Worm (Caenorhabditis elegans): ENCODE measurements around the gene alr-1.

Gene alr-1

ce11 chrX:11104883-11105629 lies 20.4 kb downstream of the alr-1 start, which contains the start of gene W02H3.1 (continued):
- no peak for TF ChIP-seq nhr-102 (tag; optimal IDR thresholded peaks at IDR 0.05)
- TF ChIP-seq hlh-30 (tag; optimal IDR thresholded peaks at IDR 0.05; ENCODE audit: insufficient read depth): peak; percentile 33
- no peak for TF ChIP-seq lin-38 (GFP tag; IDR thresholded peaks at IDR 0.05)
- no peak for TF ChIP-seq unc-130 (GFP tag; optimal IDR thresholded peaks at IDR 0.05)
- no peak for TF ChIP-seq hmg-1.1 (GFP tag; IDR thresholded peaks at IDR 0.05)
- TF ChIP-seq tra-1 (GFP tag; IDR thresholded peaks at IDR 0.05): peak; percentile 60; the same call in 1 of the 2 replicates

ce11 chrX:11103173-11103572 lies 22.2 kb downstream of the alr-1 start:
- TF ChIP-seq F49E8.2 (tag; optimal IDR thresholded peaks at IDR 0.05; ENCODE audit: borderline replicate concordance): no peak
- peak; percentile 70; the same call in 1 of the 2 replicates for TF ChIP-seq tag-97 (GFP tag; IDR thresholded peaks at IDR 0.05)
- TF ChIP-seq pqm-1 (tag; optimal IDR thresholded peaks at IDR 0.05): peak; percentile 4
- TF ChIP-seq snpc-4 (tag; optimal IDR thresholded peaks at IDR 0.05): no peak
- TF ChIP-seq dmd-6 (GFP tag; IDR thresholded peaks at IDR 0.05): peak; percentile 24; the same call in 1 of the 2 replicates

ce11 chrX:11098086-11098485 lies 27.3 kb downstream of the alr-1 start, which contains the start of gene W02H3.3:
W02H3.3 (minus strand) TSS chrX:11098186.
- TF ChIP-seq hlh-30 (tag; optimal IDR thresholded peaks at IDR 0.05; ENCODE audit: insufficient read depth) (no peak), tag-97 (GFP tag; IDR thresholded peaks at IDR 0.05) (no peak), Y5F2A.4 (GFP tag; optimal IDR thresholded peaks at IDR 0.05) (no peak), unc-62 (GFP tag; optimal IDR thresholded peaks at IDR 0.05 in 1 of 2) (no peak), unc-62 (tag; optimal IDR thresholded peaks at IDR 0.05) (no peak), gei-8 (GFP tag; optimal IDR thresholded peaks at IDR 0.05) (no peak), arid-1 (GFP tag; conservative IDR thresholded peaks at IDR 0.05) (no peak), duxl-1 (tag; optimal IDR thresholded peaks at IDR 0.05; ENCODE audit: poor library complexity) (no peak), unc-39 (tag; optimal IDR thresholded peaks at IDR 0.05) (no peak), ceh-28 (tag; optimal IDR thresholded peaks at IDR 0.05) (no peak), nhr-102 (tag; optimal IDR thresholded peaks at IDR 0.05) (no peak)

- TF ChIP-seq dve-1 (tag; optimal IDR thresholded peaks at IDR 0.05; ENCODE audit: insufficient read depth) (no peak), aha-1 (tag) (peak; percentile 92), rbr-2 (tag; optimal IDR thresholded peaks at IDR 0.05) (no peak)
These were observed 28.1 kb downstream of the alr-1 start for ce11 chrX:11097343-11097742.

ce11 chrX:11095480-11095879 lies 29.9 kb downstream of the alr-1 start:
- TF ChIP-seq dmd-9 (GFP tag; IDR thresholded peaks at IDR 0.05): peak; percentile 74; the same call in 1 of the 2 replicates
- no peak for TF ChIP-seq skn-1 (tag; optimal IDR thresholded peaks at IDR 0.05)
- TF ChIP-seq spr-3 (GFP tag; optimal IDR thresholded peaks at IDR 0.05): no peak
- TF ChIP-seq hlh-30 (tag; optimal IDR thresholded peaks at IDR 0.05; ENCODE audit: insufficient read depth): peak; percentile 78
- no peak for TF ChIP-seq ZK546.5 (tag; optimal IDR thresholded peaks at IDR 0.05)
- peak; percentile 72 for TF ChIP-seq jun-1 (tag; optimal IDR thresholded peaks at IDR 0.05)
- TF ChIP-seq hlh-11 (tag; optimal IDR thresholded peaks at IDR 0.05): peak; percentile 78
- peak; percentile 84 for TF ChIP-seq lir-3 (tag; optimal IDR thresholded peaks at IDR 0.05)
- 0 out of 2 replicates have a peak, but pooled peaks have one; percentile 50 for TF ChIP-seq F26F4.8 (GFP tag; conservative IDR thresholded peaks at IDR 0.05)
- TF ChIP-seq Y48G9A.11 (GFP tag; IDR thresholded peaks at IDR 0.05): no peak; the same call in 1 of the 2 replicates
- TF ChIP-seq hif-1 (tag; optimal IDR thresholded peaks at IDR 0.05): peak; percentile 30 to 65
- TF ChIP-seq daf-19 (GFP tag; conservative IDR thresholded peaks at IDR 0.05): peak; percentile 94
- TF ChIP-seq mes-2 (tag; optimal IDR thresholded peaks at IDR 0.05; ENCODE audit: poor library complexity, severe bottlenecking): no peak
- peak; percentile 54 to 95 for TF ChIP-seq daf-16 (GFP tag; optimal IDR thresholded peaks at IDR 0.05)
- TF ChIP-seq daf-16 (tag; optimal IDR thresholded peaks at IDR 0.05): peak; percentile 74
- TF ChIP-seq F49E8.2 (tag; optimal IDR thresholded peaks at IDR 0.05; ENCODE audit: borderline replicate concordance): peak; percentile 65
- TF ChIP-seq ceh-28 (tag; optimal IDR thresholded peaks at IDR 0.05): no peak
- TF ChIP-seq fkh-10 (GFP tag; optimal IDR thresholded peaks at IDR 0.05): peak; percentile 4
- TF ChIP-seq T26A8.4 (GFP tag; IDR thresholded peaks at IDR 0.05): no peak
- TF ChIP-seq gei-8 (GFP tag; optimal IDR thresholded peaks at IDR 0.05): peak; percentile 55
- peak; percentile 89; the same call in 1 of the 2 replicates for TF ChIP-seq nhr-41 (GFP tag; IDR thresholded peaks at IDR 0.05)
- no peak for TF ChIP-seq ztf-11 (tag; optimal IDR thresholded peaks at IDR 0.05)
- no peak for TF ChIP-seq egl-27 (tag; optimal IDR thresholded peaks at IDR 0.05)
- peak; percentile 53; the same call in 1 of the 2 replicates for TF ChIP-seq Y105C5A.15 (GFP tag; IDR thresholded peaks at IDR 0.05)
